Fruit fly (Drosophila melanogaster): ENCODE results near the gene CG42717.

The CG42717 gene

dm6 chr3L:15999358-16000005, 33.5 kb downstream of the CG42717 start (continued):
- TF ChIP-seq ash1 (GFP tag; optimal IDR thresholded peaks at IDR 0.05) (no peak), CG10147 (GFP tag; optimal IDR thresholded peaks at IDR 0.05) (peak; percentile 46), CG17568 (GFP tag; optimal IDR thresholded peaks at IDR 0.05) (no peak), ara (GFP tag; IDR thresholded peaks at IDR 0.05) (0 out of 2 replicates have a peak, but pooled peaks have one; percentile 15), CG1529 (GFP tag; optimal IDR thresholded peaks at IDR 0.05) (no peak), Ada2b (GFP tag; IDR thresholded peaks at IDR 0.05) (peak; percentile 45; the same call in 1 of the 2 replicates), Dbx (GFP tag; IDR thresholded peaks at IDR 0.05) (peak; percentile 39; the same call in 1 of the 3 replicates), CG1603 (tag; optimal IDR thresholded peaks at IDR 0.05) (peak; percentile 25), ci (GFP tag; IDR thresholded peaks at IDR 0.05) (no peak), knrl (GFP tag; IDR thresholded peaks at IDR 0.05; ENCODE audit: partially characterized antibody) (no peak), nom (GFP tag; optimal IDR thresholded peaks at IDR 0.05) (no peak), CG4820 (GFP tag; optimal IDR thresholded peaks at IDR 0.05) (no peak), CG6175 (GFP tag; IDR thresholded peaks at IDR 0.05) (no peak), TFAM (GFP tag; optimal IDR thresholded peaks at IDR 0.05) (no peak), Camta (GFP tag; optimal IDR thresholded peaks at IDR 0.05) (no peak), so (GFP tag; IDR thresholded peaks at IDR 0.05) (peak; percentile 61; the same call in 2 of the 3 replicates), CG6654 (GFP tag; optimal IDR thresholded peaks at IDR 0.05) (no peak), wor (GFP tag; IDR thresholded peaks at IDR 0.05) (no peak), Dip3 (GFP tag; optimal IDR thresholded peaks at IDR 0.05) (no peak), CG6813 (GFP tag; optimal IDR thresholded peaks at IDR 0.05) (no peak), unc-4 (GFP tag; IDR thresholded peaks at IDR 0.05; ENCODE audit: partially characterized antibody) (no peak), NfI (GFP tag; optimal IDR thresholded peaks at IDR 0.05) (no peak), jing (GFP tag; optimal IDR thresholded peaks at IDR 0.05) (no peak), zfh2 (GFP tag; optimal IDR thresholded peaks at IDR 0.05) (no peak), YL-1 (GFP tag; optimal IDR thresholded peaks at IDR 0.05) (no peak), Adf1 (GFP tag; IDR thresholded peaks at IDR 0.05) (peak; percentile 36; the same call in 1 of the 2 replicates), croc (GFP tag; conservative IDR thresholded peaks at IDR 0.05) (no peak), Deaf1 (tag; optimal IDR thresholded peaks at IDR 0.05) (no peak), CG10274 (GFP tag; optimal IDR thresholded peaks at IDR 0.05) (no peak), Oli (tag; optimal IDR thresholded peaks at IDR 0.05) (no peak), ap (GFP tag; IDR thresholded peaks at IDR 0.05) (no peak), CG15073 (GFP tag; optimal IDR thresholded peaks at IDR 0.05) (no peak), disco-r (GFP tag; optimal IDR thresholded peaks at IDR 0.05) (no peak), en (GFP tag; optimal IDR thresholded peaks at IDR 0.05) (no peak), chm (GFP tag; IDR thresholded peaks at IDR 0.05) (no peak; the same call in 1 of the 2 replicates), sd (tag; optimal IDR thresholded peaks at IDR 0.05) (peak; percentile 92), usp (GFP tag; optimal IDR thresholded peaks at IDR 0.05) (no peak), CG13894 (tag; optimal IDR thresholded peaks at IDR 0.05) (peak; percentile 10), CG34224 (GFP tag; IDR thresholded peaks at IDR 0.05; ENCODE audit: partially characterized antibody) (no peak), ro (GFP tag; IDR thresholded peaks at IDR 0.05) (no peak), tio (GFP tag; optimal IDR thresholded peaks at IDR 0.05) (peak; percentile 29), Six4 (GFP tag; optimal IDR thresholded peaks at IDR 0.05) (no peak), lmd (GFP tag; IDR thresholded peaks at IDR 0.05) (no peak; the same call in 1 of the 2 replicates), CG13287 (GFP tag; IDR thresholded peaks at IDR 0.05; ENCODE audit: partially characterized antibody) (peak; percentile 18; the same call in 1 of the 2 replicates), Sin3A (optimal IDR thresholded peaks at IDR 0.05) (no peak), CG4282 (GFP tag; optimal IDR thresholded peaks at IDR 0.05) (no peak), amos (GFP tag; IDR thresholded peaks at IDR 0.05; ENCODE audit: partially characterized antibody) (no peak), CG4730 (GFP tag; IDR thresholded peaks at IDR 0.05) (no peak), Ravus (GFP tag; IDR thresholded peaks at IDR 0.05) (no peak; the same call in 1 of the 2 replicates), Hr3 (GFP tag; optimal IDR thresholded peaks at IDR 0.05) (peak; percentile 12), Chrac-16 (GFP tag; optimal IDR thresholded peaks at IDR 0.05) (no peak)

Data from whole organism, embryonic.